Worm (Caenorhabditis elegans): ENCODE results near the gene F40G9.17.

DNA sequence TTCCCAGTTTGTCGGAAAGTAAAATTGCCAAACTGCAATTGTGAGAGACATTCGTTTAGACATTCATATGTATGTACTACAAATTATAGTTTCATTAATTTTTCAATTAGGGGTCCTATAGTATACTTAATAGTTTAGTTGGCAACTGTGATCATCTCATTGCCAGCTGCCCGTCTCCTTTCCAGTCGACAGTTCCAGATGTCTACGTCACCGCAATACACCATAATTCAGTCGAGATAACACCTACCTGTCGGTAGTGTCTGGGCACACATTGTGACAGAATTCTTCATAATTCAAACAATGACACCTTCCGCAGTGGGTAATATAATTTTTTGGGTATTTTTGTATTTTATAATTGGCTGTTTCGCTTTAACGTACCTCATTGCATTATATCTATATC is 20.8 kb upstream of the F40G9.17 start, which contains the start of gene F40G9.19:
- TF ChIP-seq elt-3 (tag; optimal IDR thresholded peaks at IDR 0.05) (no peak), ama-1 (optimal IDR thresholded peaks at IDR 0.05) (no peak), aly-2 (tag; optimal IDR thresholded peaks at IDR 0.05) (no peak), skn-1 (tag; optimal IDR thresholded peaks at IDR 0.05) (no peak), dmd-4 (tag; optimal IDR thresholded peaks at IDR 0.05) (no peak), nhr-237 (tag; optimal IDR thresholded peaks at IDR 0.05) (no peak), ceh-16 (tag; optimal IDR thresholded peaks at IDR 0.05) (no peak), ZK546.5 (tag; optimal IDR thresholded peaks at IDR 0.05) (no peak), blmp-1 (tag; optimal IDR thresholded peaks at IDR 0.05; ENCODE audit: insufficient read depth) (no peak), ztf-11 (tag; optimal IDR thresholded peaks at IDR 0.05) (no peak), mdl-1 (tag; optimal IDR thresholded peaks at IDR 0.05) (no peak), unc-62 (GFP tag; optimal IDR thresholded peaks at IDR 0.05) (no peak), nhr-11 (tag; optimal IDR thresholded peaks at IDR 0.05) (no peak)

Measured in whole organism, L2 larva.